Worm (Caenorhabditis elegans) whole organism, mixed stage, embryonic: ENCODE measurements around the gene R08F11.1.

ENCODE experiments used
- M03D4.4 ChIP-seq: sonication (generic microtip); optimal IDR thresholded peaks from 2 replicates; lab custom pipeline; 2017; ENCODE audit warnings: mild to moderate bottlenecking, missing genetic modification characterization, missing compliant biosample characterization
- bed-3 ChIP-seq: fragments of 200-800 bp; sonication (Bioruptor generic); optimal IDR thresholded peaks from 3 replicates; lab custom pipeline; 2018; ENCODE audit warnings: mild to moderate bottlenecking, missing genetic modification characterization, moderate library complexity, missing compliant biosample characterization
- blmp-1 ChIP-seq: fragments of 150-350 bp; optimal IDR thresholded peaks from 2 replicates; lab custom pipeline; 2014; ENCODE audit warnings: missing biosample characterization, missing genetic modification characterization
- ceh-39 ChIP-seq: fragments of 150-350 bp; optimal IDR thresholded peaks from 2 replicates; lab custom pipeline; 2014; ENCODE audit warnings: missing biosample characterization, missing genetic modification characterization
- ceh-43 ChIP-seq: fragments of 200-800 bp; sonication (Bioruptor generic); optimal IDR thresholded peaks from 2 replicates; lab custom pipeline; 2018; ENCODE audit warnings: mild to moderate bottlenecking, missing genetic modification characterization, moderate library complexity, missing compliant biosample characterization
- ceh-83 ChIP-seq: fragments of 200-800 bp; sonication (Bioruptor generic); optimal IDR thresholded peaks from 2 replicates; lab custom pipeline; 2018; ENCODE audit warnings: mild to moderate bottlenecking, missing genetic modification characterization, missing compliant biosample characterization
- ces-1 ChIP-seq: fragments of 150-350 bp; optimal IDR thresholded peaks from 2 replicates; lab custom pipeline; 2014; ENCODE audit warnings: missing biosample characterization, missing genetic modification reagents, missing genetic modification characterization
- cnd-1 ChIP-seq: fragments of 200-800 bp; sonication (Bioruptor generic); optimal IDR thresholded peaks from 2 replicates; lab custom pipeline; 2018; ENCODE audit warnings: mild to moderate bottlenecking, missing genetic modification characterization, missing compliant biosample characterization
- drap-1 ChIP-seq: fragments of 200-800 bp; sonication (Bioruptor generic); optimal IDR thresholded peaks from 3 replicates; lab custom pipeline; 2018; ENCODE audit warnings: mild to moderate bottlenecking, missing genetic modification characterization, missing compliant biosample characterization
- elt-1 ChIP-seq: sonication (generic microtip); optimal IDR thresholded peaks from 2 replicates; lab custom pipeline; 2017; ENCODE audit warnings: missing genetic modification characterization, mild to moderate bottlenecking, missing compliant biosample characterization, antibody characterized with exemption, moderate library complexity, borderline replicate concordance; ENCODE audit not compliant: insufficient read depth
- elt-3 ChIP-seq: fragments of 150-350 bp; optimal IDR thresholded peaks from 2 replicates; lab custom pipeline; 2014; ENCODE audit warnings: missing biosample characterization, missing genetic modification characterization
- flh-1 ChIP-seq: fragments of 200-800 bp; sonication (Bioruptor generic); optimal IDR thresholded peaks from 2 replicates; lab custom pipeline; 2018; ENCODE audit warnings: mild to moderate bottlenecking, missing genetic modification characterization, moderate library complexity, missing compliant biosample characterization
- ham-2 ChIP-seq: fragments of 200-800 bp; sonication (Bioruptor generic); optimal IDR thresholded peaks from 2 replicates; lab custom pipeline; 2018; ENCODE audit warnings: mild to moderate bottlenecking, missing genetic modification characterization, missing compliant biosample characterization
- hlh-1 ChIP-seq: fragments of 150-350 bp; optimal IDR thresholded peaks from 2 replicates; lab custom pipeline; 2014; ENCODE audit warnings: missing biosample characterization, missing genetic modification reagents, missing genetic modification characterization
- lin-13 ChIP-seq: fragments of 150-350 bp; optimal IDR thresholded peaks from 2 replicates; lab custom pipeline; 2014; ENCODE audit warnings: missing biosample characterization, missing genetic modification characterization
- lin-32 ChIP-seq: fragments of 200-800 bp; sonication (Bioruptor generic); optimal IDR thresholded peaks from 2 replicates; lab custom pipeline; 2018; ENCODE audit warnings: mild to moderate bottlenecking, missing genetic modification characterization, missing compliant biosample characterization
- lsy-2 ChIP-seq: fragments of 150-350 bp; optimal IDR thresholded peaks from 2 replicates; lab custom pipeline; 2014; ENCODE audit warnings: missing biosample characterization, missing genetic modification characterization
- mab-5 ChIP-seq: fragments of 150-350 bp; optimal IDR thresholded peaks from 2 replicates; lab custom pipeline; 2014; ENCODE audit warnings: missing biosample characterization, missing genetic modification characterization
- mls-2 ChIP-seq: sonication (generic microtip); optimal IDR thresholded peaks from 2 replicates; lab custom pipeline; 2016; ENCODE audit warnings: mild to moderate bottlenecking, missing genetic modification characterization, moderate library complexity, missing compliant biosample characterization
- nhr-12 ChIP-seq: fragments of 150-350 bp; optimal IDR thresholded peaks from 2 replicates; lab custom pipeline; 2014; ENCODE audit warnings: missing biosample characterization, missing genetic modification characterization
- nhr-2 ChIP-seq: fragments of 150-350 bp; optimal IDR thresholded peaks from 2 replicates; lab custom pipeline; 2014; ENCODE audit warnings: missing biosample characterization, missing genetic modification characterization
- nhr-237 ChIP-seq: fragments of 150-350 bp; optimal IDR thresholded peaks from 2 replicates; lab custom pipeline; 2014; ENCODE audit warnings: missing biosample characterization, missing genetic modification characterization
- nhr-28 ChIP-seq: fragments of 150-350 bp; optimal IDR thresholded peaks from 2 replicates; lab custom pipeline; 2014; ENCODE audit warnings: missing biosample characterization, missing genetic modification characterization
- nhr-76 ChIP-seq: sonication (generic microtip); optimal IDR thresholded peaks from 2 replicates; lab custom pipeline; 2017; ENCODE audit warnings: missing biosample characterization, missing genetic modification characterization
- pha-4 ChIP-seq: fragments of 150-350 bp; optimal IDR thresholded peaks from 2 replicates; lab custom pipeline; 2018; ENCODE audit warnings: missing biosample characterization, missing genetic modification reagents, missing genetic modification characterization
- sem-2 ChIP-seq: fragments of 200-800 bp; sonication (Bioruptor generic); optimal IDR thresholded peaks from 2 replicates; lab custom pipeline; 2018; ENCODE audit warnings: mild to moderate bottlenecking, missing genetic modification characterization, missing compliant biosample characterization
- snpc-4 ChIP-seq: fragments of 150-350 bp; optimal IDR thresholded peaks from 2 replicates; lab custom pipeline; 2014; ENCODE audit warnings: missing biosample characterization, missing genetic modification characterization
- sptf-1 ChIP-seq: sonication (generic microtip); optimal IDR thresholded peaks from 2 replicates; lab custom pipeline; 2017; ENCODE audit warnings: mild to moderate bottlenecking, missing genetic modification characterization, moderate library complexity, missing compliant biosample characterization
- tbx-8 ChIP-seq: fragments of 200-800 bp; sonication (Bioruptor generic); optimal IDR thresholded peaks from 2 replicates; lab custom pipeline; 2018; ENCODE audit warnings: mild to moderate bottlenecking, missing genetic modification characterization, moderate library complexity, missing compliant biosample characterization
- unc-39 ChIP-seq: fragments of 150-350 bp; optimal IDR thresholded peaks from 2 replicates; lab custom pipeline; 2014; ENCODE audit warnings: missing biosample characterization, missing genetic modification characterization
- unc-62 ChIP-seq: fragments of 150-350 bp; optimal IDR thresholded peaks from 2 replicates; lab custom pipeline; 2014; ENCODE audit warnings: missing biosample characterization, missing genetic modification reagents, missing genetic modification characterization
- zip-8 ChIP-seq: fragments of 150-350 bp; optimal IDR thresholded peaks from 2 replicates; lab custom pipeline; 2014; ENCODE audit warnings: missing biosample characterization, missing genetic modification characterization
- ztf-11 ChIP-seq: fragments of 150-350 bp; optimal IDR thresholded peaks from 2 replicates; lab custom pipeline; 2014; ENCODE audit warnings: missing biosample characterization, missing genetic modification characterization

Gene R08F11.1

ce11 chrV:3776086-3776589 is 7.9 kb downstream of the R08F11.1 start, which contains the start of gene cysl-3:
Gene cysl-3, minus strand, starts transcription at chrV:3776136.
- TF ChIP-seq nhr-237 (tag; lab: Kevin White, UChicago) = no peak

- TF ChIP-seq ham-2 (GFP tag; lab: Kevin White, UChicago) (no peak), nhr-2 (no peak), bed-3 (GFP tag; lab: Kevin White, UChicago) (no peak), elt-3 (tag; lab: Kevin White, UChicago) (no peak), nhr-237 (tag; lab: Kevin White, UChicago) (no peak), cnd-1 (no peak), sptf-1 (tag; lab: Kevin White, UChicago) (no peak), lsy-2 (tag; lab: Kevin White, UChicago) (no peak)
Measured at ce11 chrV:3774653-3775052, 9.4 kb downstream of the R08F11.1 start.

DNA sequence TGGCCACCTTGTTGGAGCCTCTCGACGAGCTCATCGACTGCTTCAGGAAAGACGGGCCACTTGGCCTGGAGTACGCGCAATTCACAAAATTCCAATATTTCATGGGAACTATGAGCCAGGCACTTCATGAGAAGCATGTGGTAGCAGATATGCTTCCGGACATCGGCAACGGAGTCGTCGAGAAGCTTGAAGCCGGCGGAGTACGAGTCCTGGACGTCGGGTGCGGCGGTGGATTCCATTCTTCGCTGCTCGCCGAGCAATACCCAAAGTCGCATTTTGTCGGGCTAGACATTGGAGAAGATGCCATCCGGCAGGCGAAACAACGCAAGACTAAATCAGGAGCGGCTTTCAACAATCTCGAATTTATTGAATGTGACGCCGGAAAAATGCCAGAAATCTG is 10.4 kb downstream of the R08F11.1 start:
- TF ChIP-seq ham-2 (GFP tag; lab: Kevin White, UChicago) (no peak), blmp-1 (tag; lab: Kevin White, UChicago) (no peak), ceh-39 (tag; lab: Kevin White, UChicago) (no peak), ces-1 (GFP tag; lab: Kevin White, UChicago) (no peak), pha-4 (tag; lab: Kevin White, UChicago) (no peak), ceh-43 (GFP tag; lab: Kevin White, UChicago) (no peak), tbx-8 (GFP tag; lab: Kevin White, UChicago) (no peak), elt-3 (tag; lab: Kevin White, UChicago) (no peak), sptf-1 (tag; lab: Kevin White, UChicago) (no peak), ceh-83 (GFP tag; lab: Kevin White, UChicago) (no peak), sem-2 (GFP tag; lab: Kevin White, UChicago) (no peak), ztf-11 (tag; lab: Kevin White, UChicago) (no peak), cnd-1 (no peak), snpc-4 (no peak), nhr-12 (tag; lab: Kevin White, UChicago) (no peak), drap-1 (no peak), nhr-76 (tag; lab: Kevin White, UChicago) (no peak), unc-39 (tag; lab: Kevin White, UChicago) (no peak), elt-1 (tag; lab: Kevin White, UChicago) (no peak), flh-1 (GFP tag; lab: Kevin White, UChicago) (no peak)

ce11 chrV:3771437-3772256 is 12.4 kb downstream of the R08F11.1 start, which contains the start of the genes R08E5.1 and rips-1:
Gene R08E5.1, minus strand, starts transcription at chrV:3771518.
Gene rips-1, plus strand, starts transcription at chrV:3772021.
- no peak for TF ChIP-seq tbx-8 (GFP tag; lab: Kevin White, UChicago)
- TF ChIP-seq nhr-28 (tag; lab: Kevin White, UChicago) = no peak
- no peak for TF ChIP-seq mab-5

DNA sequence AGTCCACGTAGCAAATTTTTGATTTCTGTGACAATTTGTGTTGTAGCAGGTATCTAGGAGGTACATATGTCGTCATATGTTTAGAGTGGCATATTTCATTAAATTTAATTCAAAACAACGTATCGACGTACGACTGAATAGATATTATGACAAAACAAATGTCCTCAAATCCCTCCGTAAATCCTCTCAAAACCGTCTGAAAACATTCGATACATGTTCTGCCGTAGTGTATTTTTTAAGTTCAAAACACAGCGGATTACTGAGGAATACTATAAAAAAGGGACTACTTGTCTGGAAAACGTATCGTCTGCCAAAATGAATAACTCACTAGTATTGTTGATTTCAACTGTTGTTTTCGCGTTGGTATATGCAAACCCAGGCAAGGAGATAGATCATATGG is 15.7 kb downstream of the R08F11.1 start, which contains the start of gene R08E5.4:
R08E5.4 (plus strand) TSS at position 301 of the 400 bp plus-strand sequence.
- TF ChIP-seq M03D4.4 (tag; lab: Kevin White, UChicago) = no peak
- no peak for TF ChIP-seq lin-32 (GFP tag; lab: Kevin White, UChicago)
- TF ChIP-seq sem-2 (GFP tag; lab: Kevin White, UChicago) = no peak
- no peak for TF ChIP-seq flh-1 (GFP tag; lab: Kevin White, UChicago)
- TF ChIP-seq mls-2 = no peak

- no peak for TF ChIP-seq bed-3 (GFP tag; lab: Kevin White, UChicago)
- TF ChIP-seq cnd-1 = no peak
- no peak for TF ChIP-seq mls-2
- TF ChIP-seq ztf-11 (tag; lab: Kevin White, UChicago) = no peak
- no peak for TF ChIP-seq mab-5
- TF ChIP-seq nhr-12 (tag; lab: Kevin White, UChicago) = no peak
- no peak for TF ChIP-seq tbx-8 (GFP tag; lab: Kevin White, UChicago)
- no peak for TF ChIP-seq unc-62 (GFP tag; lab: Kevin White, UChicago)
- no peak for TF ChIP-seq ceh-43 (GFP tag; lab: Kevin White, UChicago)
- TF ChIP-seq zip-8 = no peak
- no peak for TF ChIP-seq blmp-1 (tag; lab: Kevin White, UChicago)
- TF ChIP-seq elt-3 (tag; lab: Kevin White, UChicago) = no peak
- TF ChIP-seq unc-39 (tag; lab: Kevin White, UChicago) = no peak
- TF ChIP-seq nhr-76 (tag; lab: Kevin White, UChicago) = no peak
- no peak for TF ChIP-seq nhr-28 (tag; lab: Kevin White, UChicago)
- no peak for TF ChIP-seq ceh-39 (tag; lab: Kevin White, UChicago)
- TF ChIP-seq drap-1 = no peak
- TF ChIP-seq nhr-237 (tag; lab: Kevin White, UChicago) = no peak
- TF ChIP-seq lin-13 (tag; lab: Kevin White, UChicago) = no peak
- no peak for TF ChIP-seq hlh-1 (tag; lab: Kevin White, UChicago)
Measured at ce11 chrV:3766904-3767303, 17.1 kb downstream of the R08F11.1 start, which contains the start of gene Y39H10A.1. Gene Y39H10A.1, plus strand, starts transcription at chrV:3767204.
